Fruit fly (Drosophila melanogaster): Measurements from ENCODE around the gene CG45080.

Gene CG45080

dm6 chr3R:13305318-13305899, 13.7 kb downstream of the CG45080 start (continued):
- TF ChIP-seq peb (GFP tag; IDR thresholded peaks at IDR 0.05), result 0 out of 2 replicates have a peak, but pooled peaks have one; percentile 9
- TF ChIP-seq HLH54F (GFP tag; optimal IDR thresholded peaks at IDR 0.05), result no peak
- no peak for TF ChIP-seq CG31224 (GFP tag; IDR thresholded peaks at IDR 0.05)
- peak; percentile 65 for TF ChIP-seq CG10267 (tag; optimal IDR thresholded peaks at IDR 0.05)
- no peak for TF ChIP-seq CG8944 (GFP tag; optimal IDR thresholded peaks at IDR 0.05)
- peak; percentile 55 for TF ChIP-seq CG2202 (tag; optimal IDR thresholded peaks at IDR 0.05)
- TF ChIP-seq CG7556 (GFP tag; optimal IDR thresholded peaks at IDR 0.05), result peak; percentile 69
- no peak for TF ChIP-seq CG18764 (GFP tag; optimal IDR thresholded peaks at IDR 0.05)
- peak; percentile 12 for TF ChIP-seq Abd-B (GFP tag; optimal IDR thresholded peaks at IDR 0.05)
- TF ChIP-seq Adf1 (GFP tag; IDR thresholded peaks at IDR 0.05), result no peak
- TF ChIP-seq ranshi (GFP tag; IDR thresholded peaks at IDR 0.05), result no peak
- TF ChIP-seq CG32767 (GFP tag; IDR thresholded peaks at IDR 0.05), result peak; percentile 13; the same call in 1 of the 2 replicates
- peak; percentile 40 for TF ChIP-seq nom (GFP tag; optimal IDR thresholded peaks at IDR 0.05)
- peak; percentile 14 for TF ChIP-seq CG10147 (GFP tag; optimal IDR thresholded peaks at IDR 0.05)
- TF ChIP-seq z (GFP tag; IDR thresholded peaks at IDR 0.05), result no peak
- peak; percentile 22 for TF ChIP-seq CG5180 (GFP tag; optimal IDR thresholded peaks at IDR 0.05)
- no peak for TF ChIP-seq disco-r (GFP tag; optimal IDR thresholded peaks at IDR 0.05)
- no peak for TF ChIP-seq H2.0 (GFP tag; IDR thresholded peaks at IDR 0.05)
- 0 out of 2 replicates have a peak, but pooled peaks have one; percentile 51 for TF ChIP-seq CG6689 (GFP tag; IDR thresholded peaks at IDR 0.05)
- peak; percentile 85 for TF ChIP-seq CG31441 (GFP tag; IDR thresholded peaks at IDR 0.05)
- TF ChIP-seq wek (GFP tag; optimal IDR thresholded peaks at IDR 0.05), result no peak
- TF ChIP-seq CG2678 (tag; optimal IDR thresholded peaks at IDR 0.05), result peak; percentile 72
- peak; percentile 22 for TF ChIP-seq CG12659 (GFP tag; optimal IDR thresholded peaks at IDR 0.05)
- no peak for TF ChIP-seq CG12155 (GFP tag; optimal IDR thresholded peaks at IDR 0.05)
- TF ChIP-seq phol (tag; optimal IDR thresholded peaks at IDR 0.05), result peak; percentile 79
- no peak for TF ChIP-seq Hand (GFP tag; optimal IDR thresholded peaks at IDR 0.05)
- TF ChIP-seq CG15601 (tag; optimal IDR thresholded peaks at IDR 0.05), result peak; percentile 78
- TF ChIP-seq ind (GFP tag; optimal IDR thresholded peaks at IDR 0.05), result peak; percentile 32
- peak; percentile 27 for TF ChIP-seq tap (tag; optimal IDR thresholded peaks at IDR 0.05)
- TF ChIP-seq fd96Cb (tag; optimal IDR thresholded peaks at IDR 0.05), result peak; percentile 65
- no peak for TF ChIP-seq CG1529 (GFP tag; optimal IDR thresholded peaks at IDR 0.05)
- TF ChIP-seq Nf-YB (GFP tag; optimal IDR thresholded peaks at IDR 0.05), result peak; percentile 52
- no peak for TF ChIP-seq zen (tag; optimal IDR thresholded peaks at IDR 0.05)
- TF ChIP-seq CG30403 (GFP tag; optimal IDR thresholded peaks at IDR 0.05), result peak; percentile 48
- peak; percentile 53 for TF ChIP-seq Oli (tag; optimal IDR thresholded peaks at IDR 0.05)
- no peak for TF ChIP-seq shn (GFP tag; optimal IDR thresholded peaks at IDR 0.05)
- TF ChIP-seq twi (tag; optimal IDR thresholded peaks at IDR 0.05), result peak; percentile 15
- TF ChIP-seq lmd (GFP tag; IDR thresholded peaks at IDR 0.05), result peak; percentile 20; the same call in 1 of the 2 replicates
- TF ChIP-seq CG3726 (GFP tag; IDR thresholded peaks at IDR 0.05), result no peak
- peak; percentile 73 for TF ChIP-seq gsb-n (tag; optimal IDR thresholded peaks at IDR 0.05)
- TF ChIP-seq CG10366 (GFP tag; IDR thresholded peaks at IDR 0.05), result no peak
- no peak for TF ChIP-seq nau (GFP tag; optimal IDR thresholded peaks at IDR 0.05)
- TF ChIP-seq Ets97D (GFP tag; optimal IDR thresholded peaks at IDR 0.05), result no peak
- no peak for TF ChIP-seq Antp (GFP tag; optimal IDR thresholded peaks at IDR 0.05)
- TF ChIP-seq luna (GFP tag; optimal IDR thresholded peaks at IDR 0.05), result no peak
- no peak for TF ChIP-seq caup (GFP tag; optimal IDR thresholded peaks at IDR 0.05; ENCODE audit: severe bottlenecking)
- peak; percentile 28 for TF ChIP-seq CG3407 (GFP tag; optimal IDR thresholded peaks at IDR 0.05)
- peak; percentile 38 for TF ChIP-seq sqz (GFP tag; optimal IDR thresholded peaks at IDR 0.05)
- no peak for TF ChIP-seq bowl (GFP tag; IDR thresholded peaks at IDR 0.05)
- TF ChIP-seq pfk (GFP tag; optimal IDR thresholded peaks at IDR 0.05), result no peak
